Worm (Caenorhabditis elegans): ENCODE measurements around the gene F43G6.10.
A peak's percentile ranks its signal among the peaks of the same experiment; 100 is the strongest.

F43G6.10 gene

ce11 chrII:11830601-11831000 is 21.5 kb downstream of the F43G6.10 start:
- TF ChIP-seq unc-55 (GFP tag; optimal IDR thresholded peaks at IDR 0.05), result peak; percentile 16
- no peak for TF ChIP-seq ref-2 (tag; optimal IDR thresholded peaks at IDR 0.05)

- no peak for TF ChIP-seq F13H6.1 (tag; optimal IDR thresholded peaks at IDR 0.05)
- no peak for TF ChIP-seq ceh-34 (tag; optimal IDR thresholded peaks at IDR 0.05)
- TF ChIP-seq pax-1 (tag; optimal IDR thresholded peaks at IDR 0.05), result no peak
- TF ChIP-seq lin-11 (tag; optimal IDR thresholded peaks at IDR 0.05), result no peak
- TF ChIP-seq K02D7.2 (tag; optimal IDR thresholded peaks at IDR 0.05), result no peak
- TF ChIP-seq ceh-6 (GFP tag; optimal IDR thresholded peaks at IDR 0.05), result no peak
- TF ChIP-seq sox-2 (GFP tag; IDR thresholded peaks at IDR 0.05), result no peak
- TF ChIP-seq mec-3 (tag; optimal IDR thresholded peaks at IDR 0.05; ENCODE audit: borderline replicate concordance), result no peak
- TF ChIP-seq C08G9.2 (tag; optimal IDR thresholded peaks at IDR 0.05), result no peak
- no peak for TF ChIP-seq unc-86 (tag; optimal IDR thresholded peaks at IDR 0.05)
- TF ChIP-seq ttx-3 (tag; optimal IDR thresholded peaks at IDR 0.05), result no peak
- no peak for TF ChIP-seq pha-4 (tag; optimal IDR thresholded peaks at IDR 0.05)
- TF ChIP-seq C38D4.7 (GFP tag; optimal IDR thresholded peaks at IDR 0.05), result no peak
- TF ChIP-seq fkh-6 (tag; optimal IDR thresholded peaks at IDR 0.05), result no peak
- no peak for TF ChIP-seq ref-2 (tag; optimal IDR thresholded peaks at IDR 0.05)
- TF ChIP-seq unc-3 (GFP tag; conservative IDR thresholded peaks at IDR 0.05), result no peak
- TF ChIP-seq unc-3 (tag; optimal IDR thresholded peaks at IDR 0.05), result no peak
- TF ChIP-seq pqm-1 (tag; optimal IDR thresholded peaks at IDR 0.05), result no peak
Observed at ce11 chrII:11832475-11832874, 23.3 kb downstream of the F43G6.10 start, which contains the start of gene clec-144. clec-144 (minus strand) TSS chrII:11832575.

DNA sequence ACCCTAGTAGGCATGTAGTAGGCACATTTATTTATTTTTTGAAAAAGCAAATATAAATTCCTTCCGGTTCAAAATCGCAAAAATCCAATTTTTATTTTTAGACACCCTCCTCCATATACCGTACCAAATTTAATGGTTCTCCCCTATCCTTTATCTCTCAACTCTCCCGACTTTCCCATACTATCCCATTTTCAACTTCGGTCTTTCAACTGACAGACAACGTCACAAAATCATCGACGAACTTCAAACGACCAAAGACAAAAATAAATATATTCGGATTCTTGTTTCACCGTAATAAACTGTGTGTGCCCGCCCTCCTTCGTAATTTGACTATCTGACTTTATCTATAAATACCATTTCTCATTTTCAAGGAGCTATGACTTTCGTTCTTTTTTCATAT is 26.1 kb downstream of the F43G6.10 start, which contains the start of gene T27D12.6:
Gene T27D12.6, plus strand, starts transcription at position 301 of the 400 bp plus-strand sequence.
- TF ChIP-seq ceh-22 (tag; optimal IDR thresholded peaks at IDR 0.05) (no peak), pqm-1 (tag; optimal IDR thresholded peaks at IDR 0.05) (no peak), hlh-15 (tag; optimal IDR thresholded peaks at IDR 0.05) (no peak), pag-3 (tag; optimal IDR thresholded peaks at IDR 0.05; ENCODE audit: borderline replicate concordance) (no peak), pha-4 (tag; optimal IDR thresholded peaks at IDR 0.05) (no peak)

DNA sequence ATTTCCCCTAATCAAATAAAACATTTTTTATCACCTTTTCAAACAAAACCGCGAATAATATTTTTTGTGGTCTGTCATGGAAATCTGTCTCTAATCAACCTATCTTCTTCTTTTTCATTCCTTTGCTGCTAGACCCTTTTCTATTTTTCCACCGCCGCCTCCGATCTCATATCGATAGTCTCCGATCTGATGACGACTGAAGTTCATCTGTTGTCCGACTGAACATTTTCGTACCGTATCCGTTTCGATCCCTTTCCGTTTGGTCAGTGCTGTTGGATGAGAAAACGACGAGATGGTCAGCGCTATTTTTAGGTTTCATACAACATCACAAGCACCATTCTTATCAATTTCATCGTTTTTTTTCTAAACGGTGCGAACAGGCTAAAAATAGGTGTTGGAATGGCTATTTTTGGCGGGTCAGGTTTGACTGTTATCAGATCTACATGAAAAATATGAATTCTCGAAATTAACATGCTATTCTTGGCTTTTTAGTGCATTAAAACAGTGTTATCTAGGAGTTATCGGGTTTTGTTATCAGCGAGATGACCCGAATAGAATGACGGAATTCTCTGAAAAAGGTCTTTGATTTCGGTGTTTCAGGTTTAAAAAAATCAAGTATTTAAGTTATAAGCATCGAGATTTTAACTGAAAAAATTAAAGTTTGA is 27.5 kb downstream of the F43G6.10 start:
- TF ChIP-seq gmeb-2 (tag; optimal IDR thresholded peaks at IDR 0.05), result no peak
- peak; percentile 45 for TF ChIP-seq elt-2 (tag; optimal IDR thresholded peaks at IDR 0.05)

ce11 chrII:11838353-11838752 is 29.2 kb downstream of the F43G6.10 start:
- TF ChIP-seq K09A11.1 (tag; optimal IDR thresholded peaks at IDR 0.05; ENCODE audit: insufficient read depth) (no peak), npax-4 (tag; optimal IDR thresholded peaks at IDR 0.05) (no peak), ceh-24 (tag; optimal IDR thresholded peaks at IDR 0.05) (no peak), nhr-232 (tag; optimal IDR thresholded peaks at IDR 0.05) (no peak), lin-11 (tag; optimal IDR thresholded peaks at IDR 0.05) (no peak), hlh-30 (tag; optimal IDR thresholded peaks at IDR 0.05; ENCODE audit: insufficient read depth) (no peak), ceh-45 (GFP tag; IDR thresholded peaks at IDR 0.05) (no peak), ceh-30 (tag; optimal IDR thresholded peaks at IDR 0.05) (no peak), unc-86 (tag; optimal IDR thresholded peaks at IDR 0.05) (no peak), sox-4 (tag; optimal IDR thresholded peaks at IDR 0.05) (no peak), fax-1 (tag; optimal IDR thresholded peaks at IDR 0.05) (no peak)
